Fruit fly (Drosophila melanogaster) whole organism, pupa: ENCODE measurements around the gene Hip14.

ENCODE experiments used
- CG10348 ChIP-seq: fragments of 200-800 bp; sonication (Bioruptor generic); IDR thresholded peaks from 2 replicates; pipeline ENCODE4 v1.3.6; 2022; ENCODE audit warnings: missing biosample characterization, missing genetic modification characterization
- CG14655 ChIP-seq: fragments of 200-800 bp; sonication (Bioruptor generic); optimal IDR thresholded peaks from 3 replicates; lab custom pipeline; 2017; ENCODE audit warnings: mild to moderate bottlenecking, missing biosample characterization, missing genetic modification reagents, missing genetic modification characterization
- CG15710 ChIP-seq: fragments of 200-800 bp; sonication (Bioruptor generic); optimal IDR thresholded peaks from 2 replicates; lab custom pipeline; 2018; ENCODE audit warnings: missing biosample characterization, mild to moderate bottlenecking, missing genetic modification characterization, moderate library complexity
- CG4496 ChIP-seq: fragments of 200-800 bp; sonication (Bioruptor generic); IDR thresholded peaks from 3 replicates; pipeline ENCODE4 v1.3.6; 2022; ENCODE audit warnings: missing biosample characterization, missing genetic modification characterization
- Pif1A ChIP-seq: fragments of 200-800 bp; sonication (Bioruptor generic); optimal IDR thresholded peaks from 3 replicates; lab custom pipeline; 2016; ENCODE audit warnings: missing biosample characterization, missing genetic modification characterization
- fd96Ca ChIP-seq: fragments of 200-800 bp; sonication (Bioruptor generic); IDR thresholded peaks from 3 replicates; pipeline ENCODE4 v1.3.6; 2022; ENCODE audit warnings: missing biosample characterization, missing genetic modification characterization
- gl ChIP-seq: fragments of 200-800 bp; sonication (Bioruptor generic); optimal IDR thresholded peaks from 2 replicates; lab custom pipeline; 2018; ENCODE audit warnings: missing biosample characterization, mild to moderate bottlenecking, missing genetic modification characterization

DNA sequence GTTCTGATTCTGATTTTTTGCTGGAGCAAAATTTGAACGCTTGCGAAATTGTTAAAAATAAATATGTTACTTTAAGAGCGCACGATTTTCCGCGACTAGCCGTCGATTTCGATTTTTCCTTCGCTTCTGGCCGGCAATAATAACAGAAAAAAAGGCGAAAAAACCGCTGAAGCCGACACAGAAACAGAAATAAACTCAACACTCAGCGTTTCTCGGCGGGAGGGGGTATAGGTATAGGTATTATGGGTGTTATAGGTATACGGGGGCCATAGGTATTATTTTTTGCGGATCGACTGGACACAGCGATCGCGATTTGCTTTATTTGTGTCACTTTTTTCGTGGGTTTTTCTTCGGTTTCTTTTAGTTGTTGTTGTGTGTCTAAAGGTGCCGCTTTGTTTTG, 35.7 kb upstream of the Hip14 start:
- no peak for TF ChIP-seq CG4496
- no peak for TF ChIP-seq CG10348 (GFP tag; lab: Robert Waterston, UW)
- no peak for TF ChIP-seq CG15710 (tag; lab: Kevin White, UChicago)
- no peak for TF ChIP-seq gl (tag; lab: Kevin White, UChicago)
- TF ChIP-seq CG14655: no peak
- no peak for TF ChIP-seq Pif1A
- TF ChIP-seq fd96Ca (GFP tag; lab: Robert Waterston, UW): peak; percentile 13; the same call in 1 of the 3 replicates
